Worm (Caenorhabditis elegans) whole organism, late embryonic: Measurements from ENCODE around the gene nhr-167.

Experiments used
- C08G9.2 ChIP-seq: sonication (generic microtip); optimal IDR thresholded peaks from 2 replicates; lab custom pipeline; 2016; ENCODE audit warnings: mild to moderate bottlenecking, missing genetic modification characterization, moderate library complexity, missing compliant biosample characterization
- F13H6.1 ChIP-seq: sonication (generic microtip); optimal IDR thresholded peaks from 2 replicates; lab custom pipeline; 2016; ENCODE audit warnings: missing genetic modification characterization, missing compliant biosample characterization
- K02D7.2 ChIP-seq: sonication (generic microtip); optimal IDR thresholded peaks from 2 replicates; lab custom pipeline; 2017; ENCODE audit warnings: mild to moderate bottlenecking, missing genetic modification characterization, missing compliant biosample characterization
- Y22D7AL.16 ChIP-seq: sonication (generic microtip); optimal IDR thresholded peaks from 2 replicates; lab custom pipeline; 2016; ENCODE audit warnings: missing genetic modification characterization, missing compliant biosample characterization
- ahr-1 ChIP-seq: sonication (generic microtip); optimal IDR thresholded peaks from 2 replicates; lab custom pipeline; 2016; ENCODE audit warnings: missing genetic modification characterization, missing compliant biosample characterization
- ama-1 ChIP-seq: fragments of 150-350 bp; optimal IDR thresholded peaks from 2 replicates; lab custom pipeline; 2014
- ceh-14 ChIP-seq: sonication (generic microtip); optimal IDR thresholded peaks from 2 replicates; lab custom pipeline; 2016; ENCODE audit warnings: missing genotype, missing genetic modification characterization, missing compliant biosample characterization
- ceh-18 ChIP-seq: sonication (generic microtip); optimal IDR thresholded peaks from 2 replicates; lab custom pipeline; 2016; ENCODE audit warnings: missing genetic modification characterization, missing compliant biosample characterization
- ceh-2 ChIP-seq: sonication (generic microtip); optimal IDR thresholded peaks from 2 replicates; lab custom pipeline; 2016; ENCODE audit warnings: missing genotype, missing genetic modification characterization, missing compliant biosample characterization
- ceh-22 ChIP-seq: sonication (generic microtip); optimal IDR thresholded peaks from 2 replicates; lab custom pipeline; 2017; ENCODE audit warnings: missing biosample characterization, missing genetic modification characterization
- ceh-24 ChIP-seq: sonication (generic microtip); optimal IDR thresholded peaks from 2 replicates; lab custom pipeline; 2016; ENCODE audit warnings: mild to moderate bottlenecking, missing genetic modification characterization, missing compliant biosample characterization
- ceh-31 ChIP-seq: sonication (generic microtip); optimal IDR thresholded peaks from 2 replicates; lab custom pipeline; 2016; ENCODE audit warnings: missing genetic modification characterization, missing compliant biosample characterization
- ceh-48 ChIP-seq: sonication (generic microtip); optimal IDR thresholded peaks from 2 replicates; lab custom pipeline; 2016; ENCODE audit warnings: missing genetic modification characterization, inconsistent platforms, missing compliant biosample characterization
- ceh-6 ChIP-seq: fragments of 200-800 bp; sonication (Bioruptor generic); optimal IDR thresholded peaks from 2 replicates; lab custom pipeline; 2018; ENCODE audit warnings: mild to moderate bottlenecking, missing genetic modification characterization, missing compliant biosample characterization
- ceh-9 ChIP-seq: sonication (generic microtip); optimal IDR thresholded peaks from 2 replicates; lab custom pipeline; 2016; ENCODE audit warnings: mild to moderate bottlenecking, missing genetic modification characterization, inconsistent platforms, missing compliant biosample characterization
- che-1 ChIP-seq: sonication (generic microtip); optimal IDR thresholded peaks from 2 replicates; lab custom pipeline; 2016; ENCODE audit warnings: mild to moderate bottlenecking, missing genetic modification characterization, missing compliant biosample characterization
- elt-2 ChIP-seq: sonication (generic microtip); optimal IDR thresholded peaks from 2 replicates; lab custom pipeline; 2016; ENCODE audit warnings: missing genetic modification reagents, missing genetic modification characterization, missing compliant biosample characterization
- eyg-1 ChIP-seq: sonication (generic microtip); optimal IDR thresholded peaks from 2 replicates; lab custom pipeline; 2016; ENCODE audit warnings: missing genotype, missing genetic modification characterization, missing compliant biosample characterization
- fax-1 ChIP-seq: sonication (generic microtip); optimal IDR thresholded peaks from 2 replicates; lab custom pipeline; 2016; ENCODE audit warnings: missing genotype, missing genetic modification characterization, missing compliant biosample characterization
- fkh-10 ChIP-seq: fragments of 150-350 bp; optimal IDR thresholded peaks from 2 replicates; lab custom pipeline; 2014; ENCODE audit warnings: missing biosample characterization, missing genetic modification reagents, missing genetic modification characterization
- fkh-6 ChIP-seq: sonication (generic microtip); optimal IDR thresholded peaks from 2 replicates; lab custom pipeline; 2016; ENCODE audit warnings: missing genetic modification characterization, missing compliant biosample characterization
- madf-2 ChIP-seq: sonication (generic microtip); optimal IDR thresholded peaks from 2 replicates; lab custom pipeline; 2017; ENCODE audit warnings: missing genetic modification characterization, missing compliant biosample characterization
- mec-3 ChIP-seq: sonication (generic microtip); optimal IDR thresholded peaks from 2 replicates; lab custom pipeline; 2016; ENCODE audit warnings: borderline replicate concordance, missing genetic modification characterization, missing compliant biosample characterization
- nhr-232 ChIP-seq: sonication (generic microtip); optimal IDR thresholded peaks from 2 replicates; lab custom pipeline; 2016; ENCODE audit warnings: missing genetic modification characterization, missing compliant biosample characterization
- npax-4 ChIP-seq: sonication (generic microtip); optimal IDR thresholded peaks from 2 replicates; lab custom pipeline; 2016; ENCODE audit warnings: missing genetic modification characterization, missing compliant biosample characterization
- odd-2 ChIP-seq: sonication (generic microtip); optimal IDR thresholded peaks from 2 replicates; lab custom pipeline; 2017; ENCODE audit warnings: antibody characterized with exemption, mild to moderate bottlenecking, missing genetic modification characterization, missing compliant biosample characterization
- pag-3 ChIP-seq: sonication (generic microtip); optimal IDR thresholded peaks from 2 replicates; lab custom pipeline; 2016; ENCODE audit warnings: missing compliant biosample characterization, missing genetic modification characterization, borderline replicate concordance
- pat-9 ChIP-seq: fragments of 200-800 bp; sonication (Bioruptor generic); optimal IDR thresholded peaks from 2 replicates; lab custom pipeline; 2018; ENCODE audit warnings: mild to moderate bottlenecking, missing genetic modification characterization, moderate library complexity, missing compliant biosample characterization
- pax-1 ChIP-seq: fragments of 150-350 bp; optimal IDR thresholded peaks from 2 replicates; lab custom pipeline; 2014; ENCODE audit warnings: missing biosample characterization, missing genetic modification characterization
- pha-2 ChIP-seq: sonication (generic microtip); optimal IDR thresholded peaks from 2 replicates; lab custom pipeline; 2017; ENCODE audit warnings: mild to moderate bottlenecking, missing genetic modification characterization, missing compliant biosample characterization
- pha-4 ChIP-seq: fragments of 150-350 bp; optimal IDR thresholded peaks from 2 replicates; lab custom pipeline; 2018; ENCODE audit warnings: missing biosample characterization, missing genetic modification reagents, missing genetic modification characterization
- pqm-1 ChIP-seq: sonication (generic microtip); optimal IDR thresholded peaks from 2 replicates; lab custom pipeline; 2016; ENCODE audit warnings: missing genetic modification characterization, missing compliant biosample characterization
- pros-1 ChIP-seq: fragments of 150-350 bp; optimal IDR thresholded peaks from 2 replicates; lab custom pipeline; 2014; ENCODE audit warnings: missing biosample characterization, missing genetic modification reagents, missing genetic modification characterization
- rnt-1 ChIP-seq: sonication (generic microtip); optimal IDR thresholded peaks from 2 replicates; lab custom pipeline; 2016; ENCODE audit warnings: missing genetic modification characterization, missing compliant biosample characterization
- sdc-2 ChIP-seq: sonication (generic microtip); optimal IDR thresholded peaks from 2 replicates; lab custom pipeline; 2016; ENCODE audit warnings: missing genotype, missing genetic modification characterization, missing compliant biosample characterization
- sox-4 ChIP-seq: sonication (generic microtip); optimal IDR thresholded peaks from 2 replicates; lab custom pipeline; 2017; ENCODE audit warnings: mild to moderate bottlenecking, missing genetic modification characterization, inconsistent platforms, missing compliant biosample characterization
- tbx-2 ChIP-seq: sonication (generic microtip); optimal IDR thresholded peaks from 2 replicates; lab custom pipeline; 2016; ENCODE audit warnings: missing genetic modification characterization, missing compliant biosample characterization
- tbx-7 ChIP-seq: sonication (generic microtip); optimal IDR thresholded peaks from 2 replicates; lab custom pipeline; 2016; ENCODE audit warnings: missing genotype, missing genetic modification characterization, missing compliant biosample characterization
- unc-42 ChIP-seq: sonication (generic microtip); optimal IDR thresholded peaks from 2 replicates; lab custom pipeline; 2016; ENCODE audit warnings: missing genotype, missing genetic modification characterization, missing compliant biosample characterization
- zip-5 ChIP-seq: sonication (generic microtip); optimal IDR thresholded peaks from 2 replicates; lab custom pipeline; 2016; ENCODE audit warnings: missing genetic modification characterization, missing compliant biosample characterization
- ztf-16 ChIP-seq: sonication (generic microtip); optimal IDR thresholded peaks from 2 replicates; lab custom pipeline; 2017; ENCODE audit warnings: missing genetic modification characterization, missing compliant biosample characterization

Gene nhr-167

ce11 chrX:11948184-11948894, 33.5 kb downstream of the nhr-167 start, which contains the start of gene lsd-1:
Gene lsd-1, plus strand, starts transcription at chrX:11948844.
- TF ChIP-seq sdc-2 (tag; lab: Kevin White, UChicago) (peak; percentile 24), ceh-31 (tag; lab: Kevin White, UChicago) (no peak)

- TF ChIP-seq ceh-18: no peak
- TF ChIP-seq rnt-1 (tag; lab: Kevin White, UChicago): peak; percentile 30
- TF ChIP-seq ceh-48 (tag; lab: Kevin White, UChicago): peak; percentile 84
- TF ChIP-seq unc-42 (tag; lab: Kevin White, UChicago): peak; percentile 3
- TF ChIP-seq sdc-2 (tag; lab: Kevin White, UChicago): peak; percentile 71
- no peak for TF ChIP-seq ceh-9 (tag; lab: Kevin White, UChicago)
- peak; percentile 37 for TF ChIP-seq ceh-31 (tag; lab: Kevin White, UChicago)
- no peak for TF ChIP-seq ztf-16 (tag; lab: Kevin White, UChicago)
- TF ChIP-seq tbx-2 (tag; lab: Kevin White, UChicago): peak; percentile 1
Observed at ce11 chrX:11946788-11947463, 35.0 kb downstream of the nhr-167 start, which contains the start of gene nfya-1. Gene nfya-1, minus strand, starts transcription at chrX:11946838.

- TF ChIP-seq odd-2 (tag; lab: Kevin White, UChicago) (no peak), mec-3 (tag; lab: Kevin White, UChicago) (no peak), ceh-14 (tag; lab: Kevin White, UChicago) (no peak), npax-4 (no peak)
Observed at ce11 chrX:11941951-11942350, 39.9 kb downstream of the nhr-167 start, which contains the start of gene F55G7.3. Gene F55G7.3, minus strand, starts transcription at chrX:11942051.

ce11 chrX:11938826-11939225, 43.1 kb downstream of the nhr-167 start, which contains the start of gene F55G7.5:
Gene F55G7.5, minus strand, starts transcription at chrX:11938926.
- no peak for TF ChIP-seq che-1 (tag; lab: Kevin White, UChicago)
- no peak for TF ChIP-seq fkh-6 (tag; lab: Kevin White, UChicago)
- no peak for TF ChIP-seq pqm-1 (tag; lab: Kevin White, UChicago)
- TF ChIP-seq tbx-7 (tag; lab: Kevin White, UChicago): no peak
- no peak for TF ChIP-seq ceh-31 (tag; lab: Kevin White, UChicago)
- no peak for TF ChIP-seq elt-2
- TF ChIP-seq ceh-2: no peak
- no peak for TF ChIP-seq madf-2 (tag; lab: Kevin White, UChicago)
- TF ChIP-seq nhr-232 (tag; lab: Kevin White, UChicago): no peak
- TF ChIP-seq pag-3 (tag; lab: Kevin White, UChicago): no peak
- TF ChIP-seq, all 69 proteins: peak for 0

- TF ChIP-seq K02D7.2 (tag; lab: Kevin White, UChicago) (no peak), fkh-10 (peak; percentile 57), odd-2 (tag; lab: Kevin White, UChicago) (no peak), zip-5 (peak; percentile 9), ceh-24 (tag; lab: Kevin White, UChicago) (no peak), pros-1 (peak; percentile 97), fkh-6 (tag; lab: Kevin White, UChicago) (peak; percentile 57), pax-1 (peak; percentile 92), ceh-6 (GFP tag; lab: Kevin White, UChicago) (peak; percentile 66), ahr-1 (no peak), F13H6.1 (tag; lab: Kevin White, UChicago) (peak; percentile 70), pat-9 (tag; lab: Kevin White, UChicago) (peak; percentile 62), C08G9.2 (tag; lab: Kevin White, UChicago) (peak; percentile 65), fax-1 (tag; lab: Kevin White, UChicago) (no peak), ceh-14 (tag; lab: Kevin White, UChicago) (peak; percentile 52), Y22D7AL.16 (tag; lab: Kevin White, UChicago) (no peak), pha-4 (tag; lab: Kevin White, UChicago) (no peak), tbx-2 (tag; lab: Kevin White, UChicago) (peak; percentile 89), eyg-1 (no peak), rnt-1 (tag; lab: Kevin White, UChicago) (peak; percentile 94), ceh-22 (tag; lab: Kevin White, UChicago) (peak; percentile 13), pag-3 (tag; lab: Kevin White, UChicago) (no peak), ama-1 (lab: Kevin White, UChicago) (no peak), pqm-1 (tag; lab: Kevin White, UChicago) (peak; percentile 85), pha-2 (tag; lab: Kevin White, UChicago) (no peak), sox-4 (tag; lab: Kevin White, UChicago) (peak; percentile 61)
Observed at ce11 chrX:11937343-11937935, 44.4 kb downstream of the nhr-167 start.
